Worm (Caenorhabditis elegans) whole organism, L4 larva: ENCODE data around the gene F26C11.1.
A peak's percentile ranks its signal among the peaks of the same experiment; 100 is the strongest.

ENCODE experiments used
- Y105C5A.15 ChIP-seq: fragments of 200-800 bp; sonication (Bioruptor generic); IDR thresholded peaks from 2 replicates; pipeline ENCODE4 v1.3.6; 2022; ENCODE audit warnings: missing genetic modification characterization, missing compliant biosample characterization
- ZK337.2 ChIP-seq: fragments of 200-800 bp; sonication (Bioruptor generic); IDR thresholded peaks from 2 replicates; pipeline ENCODE4 v1.3.6; 2022; ENCODE audit warnings: missing genetic modification reagents, missing genetic modification characterization, missing compliant biosample characterization
- aha-1 ChIP-seq: fragments of 150-350 bp; peaks from one replicate; lab custom pipeline; 2014; ENCODE audit warnings: missing biosample characterization, missing genetic modification characterization
- arid-1 ChIP-seq: fragments of 200-800 bp; sonication (Bioruptor generic); conservative IDR thresholded peaks from 2 replicates; pipeline ENCODE4 v1.3.6; 2022; ENCODE audit warnings: missing genetic modification reagents, missing genetic modification characterization, missing compliant biosample characterization
- ceh-20 ChIP-seq: fragments of 200-800 bp; sonication (Bioruptor generic); IDR thresholded peaks from 2 replicates; pipeline ENCODE4 v1.3.6; 2022; ENCODE audit warnings: missing genetic modification reagents, missing genetic modification characterization, missing compliant biosample characterization
- ceh-32 ChIP-seq: sonication (generic microtip); optimal IDR thresholded peaks from 2 replicates; lab custom pipeline; 2016; ENCODE audit warnings: mild to moderate bottlenecking, missing genetic modification characterization, missing compliant biosample characterization; ENCODE audit not compliant: poor library complexity
- ctbp-1 ChIP-seq: fragments of 200-800 bp; sonication (Bioruptor generic); IDR thresholded peaks from 2 replicates; pipeline ENCODE4 v1.3.6; 2022; ENCODE audit warnings: missing genetic modification reagents, missing genetic modification characterization, missing compliant biosample characterization
- daf-16 ChIP-seq, 3 experiments: sonication (generic microtip); optimal IDR thresholded peaks; 2 replicates each; lab custom pipeline; 2016 to 2017; ENCODE audit warnings: missing genetic modification characterization in 3 of 3, missing genetic modification reagents in 3 of 3, mild to moderate bottlenecking in 2 of 3, missing compliant biosample characterization in 2 of 3, missing biosample characterization in 1 of 3, moderate library complexity in 1 of 3
- dmd-6 ChIP-seq: fragments of 200-800 bp; sonication (Bioruptor generic); IDR thresholded peaks from 2 replicates; pipeline ENCODE4 v1.3.6; 2022; ENCODE audit warnings: missing genetic modification reagents, missing genetic modification characterization, missing compliant biosample characterization
- dpl-1 ChIP-seq: fragments of 150-350 bp; optimal IDR thresholded peaks from 2 replicates; lab custom pipeline; 2014; ENCODE audit warnings: missing biosample characterization, missing genetic modification reagents, missing genetic modification characterization
- duxl-1 ChIP-seq: sonication (generic microtip); optimal IDR thresholded peaks from 2 replicates; lab custom pipeline; 2016; ENCODE audit warnings: mild to moderate bottlenecking, missing genetic modification characterization, moderate library complexity, missing compliant biosample characterization; ENCODE audit not compliant: poor library complexity
- dve-1 ChIP-seq: sonication (generic microtip); optimal IDR thresholded peaks from 2 replicates; lab custom pipeline; 2017; ENCODE audit warnings: antibody characterized with exemption, mild to moderate bottlenecking, missing genetic modification characterization, missing compliant biosample characterization; ENCODE audit not compliant: insufficient read depth
- egl-43 ChIP-seq: fragments of 200-800 bp; sonication (Bioruptor generic); IDR thresholded peaks from 2 replicates; pipeline ENCODE4 v1.3.6; 2022; ENCODE audit warnings: missing genetic modification reagents, missing genetic modification characterization, missing compliant biosample characterization
- fos-1 ChIP-seq: fragments of 150-350 bp; optimal IDR thresholded peaks from 2 replicates; lab custom pipeline; 2014; ENCODE audit warnings: missing biosample characterization, missing genetic modification characterization
- hlh-11 ChIP-seq: fragments of 200-800 bp; sonication (Bioruptor generic); optimal IDR thresholded peaks from 2 replicates; lab custom pipeline; 2018; ENCODE audit warnings: mild to moderate bottlenecking, missing genetic modification characterization, missing compliant biosample characterization
- hlh-30 ChIP-seq: sonication (generic microtip); optimal IDR thresholded peaks from 2 replicates; lab custom pipeline; 2017; ENCODE audit warnings: antibody characterized with exemption, mild to moderate bottlenecking, missing genetic modification characterization, missing compliant biosample characterization; ENCODE audit not compliant: insufficient read depth
- lin-1 ChIP-seq: fragments of 200-800 bp; sonication (Bioruptor generic); IDR thresholded peaks from 2 replicates; pipeline ENCODE4 v1.3.6; 2022; ENCODE audit warnings: missing genetic modification reagents, missing genetic modification characterization, missing compliant biosample characterization
- lin-15B ChIP-seq: fragments of 150-350 bp; sonication (generic microtip); optimal IDR thresholded peaks from 3 replicates; lab custom pipeline; 2014; ENCODE audit warnings: missing biosample characterization, missing genetic modification characterization
- lin-38 ChIP-seq: fragments of 200-800 bp; sonication (Bioruptor generic); IDR thresholded peaks from 2 replicates; pipeline ENCODE4 v1.3.6; 2022; ENCODE audit warnings: missing genetic modification reagents, missing genetic modification characterization, missing compliant biosample characterization
- lsy-2 ChIP-seq, 2 experiments: fragments of 150-350 bp in 1 of 2; sonication (generic microtip) in 1 of 2; optimal IDR thresholded peaks; 2 replicates each; lab custom pipeline; 2014 to 2017; ENCODE audit warnings: missing biosample characterization in 2 of 2, missing genetic modification characterization in 2 of 2
- mdl-1 ChIP-seq, 2 experiments: fragments of 150-350 bp in 1 of 2; sonication (generic microtip) in 1 of 2; optimal IDR thresholded peaks; 2 replicates each; lab custom pipeline; 2014 to 2017; ENCODE audit warnings: missing biosample characterization in 2 of 2, missing genetic modification characterization in 2 of 2
- mep-1 ChIP-seq: fragments of 150-350 bp; sonication (generic microtip); optimal IDR thresholded peaks from 3 replicates; lab custom pipeline; 2014; ENCODE audit warnings: missing biosample characterization, missing genetic modification characterization
- mes-2 ChIP-seq: sonication (generic microtip); optimal IDR thresholded peaks from 2 replicates; lab custom pipeline; 2016; ENCODE audit warnings: missing genotype, mild to moderate bottlenecking, missing genetic modification characterization, missing compliant biosample characterization; ENCODE audit not compliant: poor library complexity, severe bottlenecking
- mxl-3 ChIP-seq: fragments of 200-800 bp; sonication (Bioruptor generic); optimal IDR thresholded peaks from 2 replicates; lab custom pipeline; 2018; ENCODE audit warnings: mild to moderate bottlenecking, missing genetic modification characterization, missing compliant biosample characterization
- nhr-11 ChIP-seq: fragments of 150-350 bp; optimal IDR thresholded peaks from 2 replicates; lab custom pipeline; 2014; ENCODE audit warnings: missing biosample characterization, missing genetic modification characterization
- nhr-237 ChIP-seq: sonication (generic microtip); optimal IDR thresholded peaks from 2 replicates; lab custom pipeline; 2017; ENCODE audit warnings: missing biosample characterization, missing genetic modification characterization
- nhr-25 ChIP-seq: sonication (generic microtip); optimal IDR thresholded peaks from 2 replicates; lab custom pipeline; 2017; ENCODE audit warnings: missing genetic modification characterization, mild to moderate bottlenecking, missing compliant biosample characterization, antibody characterized with exemption, moderate library complexity, borderline replicate concordance; ENCODE audit not compliant: insufficient read depth
- nhr-28 ChIP-seq: fragments of 150-350 bp; optimal IDR thresholded peaks from 2 replicates; lab custom pipeline; 2014; ENCODE audit warnings: missing biosample characterization, missing genetic modification characterization
- nhr-41 ChIP-seq: fragments of 200-800 bp; sonication (Bioruptor generic); IDR thresholded peaks from 2 replicates; pipeline ENCODE4 v1.3.6; 2022; ENCODE audit warnings: missing genetic modification reagents, missing genetic modification characterization, missing compliant biosample characterization
- nhr-48 ChIP-seq: sonication (generic microtip); optimal IDR thresholded peaks from 2 replicates; lab custom pipeline; 2016; ENCODE audit warnings: mild to moderate bottlenecking, missing genetic modification characterization, missing compliant biosample characterization
- nhr-76 ChIP-seq: fragments of 150-350 bp; optimal IDR thresholded peaks from 2 replicates; lab custom pipeline; 2014; ENCODE audit warnings: missing biosample characterization, missing genetic modification characterization
- php-3 ChIP-seq: fragments of 200-800 bp; sonication (Bioruptor generic); IDR thresholded peaks from 2 replicates; pipeline ENCODE4 v1.3.6; 2022; ENCODE audit warnings: missing genetic modification reagents, missing genetic modification characterization, missing compliant biosample characterization
- pqm-1 ChIP-seq: sonication (generic microtip); optimal IDR thresholded peaks from 2 replicates; lab custom pipeline; 2017; ENCODE audit warnings: missing biosample characterization, missing genetic modification characterization
- snpc-1.2 ChIP-seq: fragments of 200-800 bp; sonication (Bioruptor generic); IDR thresholded peaks from 2 replicates; pipeline ENCODE4 v1.3.6; 2022; ENCODE audit warnings: missing genetic modification reagents, missing genetic modification characterization, missing compliant biosample characterization
- spr-3 ChIP-seq: fragments of 200-800 bp; sonication (Bioruptor generic); optimal IDR thresholded peaks from 2 replicates; lab custom pipeline; 2018; ENCODE audit warnings: mild to moderate bottlenecking, missing genetic modification characterization, missing compliant biosample characterization
- tag-97 ChIP-seq: fragments of 200-800 bp; sonication (Bioruptor generic); IDR thresholded peaks from 2 replicates; pipeline ENCODE4 v1.3.6; 2022; ENCODE audit warnings: missing genetic modification characterization, missing compliant biosample characterization
- tra-1 ChIP-seq: fragments of 200-800 bp; sonication (Bioruptor generic); IDR thresholded peaks from 2 replicates; pipeline ENCODE4 v1.3.6; 2022; ENCODE audit warnings: missing genetic modification reagents, missing genetic modification characterization, missing compliant biosample characterization
- unc-62 ChIP-seq, 3 experiments: fragments of 150-350 bp in 1 of 3; sonication (generic microtip); optimal IDR thresholded peaks in 2 of 3; peaks in 1 of 3; 1 replicate in 1 of 3; 2 replicates in 2 of 3; lab custom pipeline; 2014 to 2017; ENCODE audit warnings: missing biosample characterization in 3 of 3, missing genetic modification characterization in 3 of 3, missing genetic modification reagents in 3 of 3, missing genotype in 1 of 3

The F26C11.1 gene

ce11 chrII:9891031-9891689, 3.4 kb upstream of the F26C11.1 start, which contains the start of gene vgln-1:
vgln-1 (minus strand) TSS chrII:9891081.
- no peak for TF ChIP-seq hlh-11 (tag; lab: Kevin White, UChicago)
- TF ChIP-seq fos-1 (tag; lab: Kevin White, UChicago), result no peak
- TF ChIP-seq lin-38 (GFP tag; lab: Robert Waterston, UW), result no peak
- TF ChIP-seq tra-1 (GFP tag; lab: Robert Waterston, UW), result no peak
- TF ChIP-seq nhr-237 (tag; lab: Kevin White, UChicago), result no peak
- TF ChIP-seq pqm-1, result no peak
- TF ChIP-seq lin-15B (tag; lab: Kevin White, UChicago), result no peak
- peak; percentile 31 for TF ChIP-seq nhr-11
- peak; percentile 16 for TF ChIP-seq dpl-1 (GFP tag; lab: Kevin White, UChicago)
- no peak for TF ChIP-seq tag-97 (GFP tag; lab: Robert Waterston, UW)
- no peak for TF ChIP-seq nhr-48
- peak; percentile 31 for TF ChIP-seq mes-2 (tag; lab: Kevin White, UChicago)
- TF ChIP-seq mdl-1 (tag; optimal IDR thresholded peaks at IDR 0.05; lab: Kevin White, UChicago), result peak in 1 of 2 experiments; percentile 35
- TF ChIP-seq nhr-25 (tag; lab: Kevin White, UChicago), result peak; percentile 55
- TF ChIP-seq aha-1 (tag; lab: Kevin White, UChicago), result peak; percentile 58
- TF ChIP-seq hlh-30 (tag; lab: Kevin White, UChicago), result peak; percentile 50
- TF ChIP-seq unc-62 (GFP tag; optimal IDR thresholded peaks at IDR 0.05 in 1 of 2; lab: Kevin White, UChicago), result peak in 1 of 2 experiments; percentile 60
- TF ChIP-seq unc-62 (tag; optimal IDR thresholded peaks at IDR 0.05; lab: Kevin White, UChicago), result no peak
- peak; percentile 61 for TF ChIP-seq mxl-3 (GFP tag; lab: Kevin White, UChicago)
- no peak for TF ChIP-seq snpc-1.2 (GFP tag; lab: Robert Waterston, UW)
- peak; percentile 14 for TF ChIP-seq nhr-28 (tag; lab: Kevin White, UChicago)
- no peak for TF ChIP-seq arid-1 (GFP tag; lab: Robert Waterston, UW)
- TF ChIP-seq ZK337.2, result 0 out of 2 replicates have a peak, but pooled peaks have one; percentile 13
- TF ChIP-seq Y105C5A.15 (GFP tag; lab: Robert Waterston, UW), result 0 out of 2 replicates have a peak, but pooled peaks have one; percentile 37
- TF ChIP-seq duxl-1 (tag; lab: Kevin White, UChicago), result no peak
- 0 out of 2 replicates have a peak, but pooled peaks have one; percentile 10 for TF ChIP-seq egl-43 (GFP tag; lab: Robert Waterston, UW)
- no peak for TF ChIP-seq nhr-76
- TF ChIP-seq spr-3 (GFP tag; lab: Kevin White, UChicago), result no peak
- peak in 1 of 2 experiments; percentile 46 for TF ChIP-seq lsy-2 (tag; optimal IDR thresholded peaks at IDR 0.05; lab: Kevin White, UChicago)
- TF ChIP-seq, all 104 proteins: peak for 14

DNA sequence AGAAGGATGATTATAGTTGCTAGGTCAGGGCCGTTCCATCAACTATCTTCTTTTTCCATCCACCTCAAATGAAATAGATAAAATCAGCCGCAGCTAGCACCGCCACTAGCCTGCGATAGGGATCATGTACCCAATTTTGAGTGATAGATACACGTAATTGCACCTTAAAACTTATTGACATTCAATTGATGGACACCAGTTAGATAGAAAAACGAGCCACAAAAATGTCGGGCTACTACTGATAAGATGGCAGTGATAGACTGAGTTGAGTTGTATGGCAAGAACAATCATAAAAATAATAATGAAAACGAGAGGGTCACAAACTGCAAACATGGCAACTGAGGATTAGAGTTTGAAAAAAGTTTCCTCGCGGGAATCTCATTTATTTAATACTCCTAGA, 2.7 kb upstream of the F26C11.1 start:
- no peak for TF ChIP-seq dpl-1 (GFP tag; lab: Kevin White, UChicago)
- peak; percentile 66 for TF ChIP-seq dve-1 (tag; lab: Kevin White, UChicago)
- TF ChIP-seq ctbp-1 (GFP tag; lab: Robert Waterston, UW), result no peak
- peak; percentile 94 for TF ChIP-seq dmd-6
- peak in 1 of 2 experiments; percentile 5 for TF ChIP-seq lsy-2 (tag; optimal IDR thresholded peaks at IDR 0.05; lab: Kevin White, UChicago)
- peak; percentile 86 for TF ChIP-seq php-3 (GFP tag; lab: Robert Waterston, UW)
- peak; percentile 64 for TF ChIP-seq hlh-11 (tag; lab: Kevin White, UChicago)
- peak; percentile 69 for TF ChIP-seq nhr-48
- TF ChIP-seq mes-2 (tag; lab: Kevin White, UChicago), result peak; percentile 28
- TF ChIP-seq ceh-20 (GFP tag; lab: Robert Waterston, UW), result 0 out of 2 replicates have a peak, but pooled peaks have one; percentile 11
- TF ChIP-seq nhr-41 (GFP tag; lab: Robert Waterston, UW), result peak; percentile 60; the same call in 1 of the 2 replicates
- peak; percentile 62 for TF ChIP-seq nhr-28 (tag; lab: Kevin White, UChicago)
- 0 out of 2 replicates have a peak, but pooled peaks have one; percentile 41 for TF ChIP-seq lin-1 (GFP tag; lab: Robert Waterston, UW)
- TF ChIP-seq pqm-1, result peak; percentile 72
- no peak for TF ChIP-seq mep-1
- TF ChIP-seq ceh-32, result no peak
- TF ChIP-seq daf-16 (GFP tag; optimal IDR thresholded peaks at IDR 0.05; lab: Kevin White, UChicago), result no peak
- peak; percentile 53 for TF ChIP-seq daf-16 (tag; optimal IDR thresholded peaks at IDR 0.05; lab: Kevin White, UChicago)
- TF ChIP-seq tra-1 (GFP tag; lab: Robert Waterston, UW), result peak; percentile 79
